Worm (Caenorhabditis elegans) whole organism, L3 larva: Measurements from ENCODE around the gene ubq-2.

Experiments
- elt-1 ChIP-seq: fragments of 150-350 bp; optimal IDR thresholded peaks from 2 replicates; lab custom pipeline; 2014; ENCODE audit warnings: missing biosample characterization, missing genetic modification characterization
- elt-3 ChIP-seq, 3 experiments: fragments of 150-350 bp in 1 of 3; sonication (generic microtip) in 2 of 3; optimal IDR thresholded peaks; 2 replicates in 2 of 3; 4 replicates in 1 of 3; lab custom pipeline; 2014 to 2017; ENCODE audit warnings: missing biosample characterization in 3 of 3, missing genetic modification characterization in 3 of 3

DNA sequence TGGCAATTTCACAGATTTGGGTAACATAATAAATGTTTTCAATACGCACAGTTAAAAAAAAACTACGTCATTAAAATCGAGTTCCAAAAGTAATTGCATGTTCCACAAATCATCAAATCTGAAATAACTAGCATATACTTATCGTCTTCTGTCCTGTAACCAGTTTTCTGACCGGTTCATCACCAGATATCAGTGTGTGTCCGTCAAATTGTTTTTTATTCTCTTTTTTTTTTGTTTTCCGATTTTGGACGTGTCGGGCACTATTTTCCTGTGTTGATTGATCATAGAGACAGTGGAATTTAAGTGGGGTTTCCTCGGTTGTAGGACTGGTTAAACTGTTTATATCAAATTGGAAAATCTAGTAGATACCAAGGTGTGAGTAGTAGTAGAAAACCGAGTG, 35.6 kb upstream of the ubq-2 start:
- TF ChIP-seq elt-3 (tag; optimal IDR thresholded peaks at IDR 0.05; lab: Kevin White, UChicago) (no peak), elt-1 (no peak)
